Worm (Caenorhabditis elegans) whole organism, young adult: Measurements from ENCODE around the gene trpp-9.

Experiments used
- C17E4.6 ChIP-seq: fragments of 200-800 bp; sonication (Bioruptor generic); IDR thresholded peaks from 2 replicates; pipeline ENCODE4 v1.3.6; 2022; ENCODE audit warnings: missing genetic modification reagents, missing genetic modification characterization, missing compliant biosample characterization
- D2030.7 ChIP-seq: fragments of 200-800 bp; sonication (Bioruptor generic); IDR thresholded peaks from 2 replicates; pipeline ENCODE4 v1.3.6; 2022; ENCODE audit warnings: missing genetic modification reagents, missing genetic modification characterization, missing compliant biosample characterization
- F10E7.11 ChIP-seq: sonication (generic microtip); optimal IDR thresholded peaks from 2 replicates; lab custom pipeline; 2017; ENCODE audit warnings: mild to moderate bottlenecking, missing genetic modification characterization, moderate library complexity, missing compliant biosample characterization
- F33H1.4 ChIP-seq: fragments of 200-800 bp; sonication (Bioruptor generic); IDR thresholded peaks from 2 replicates; pipeline ENCODE4 v1.3.6; 2022; ENCODE audit warnings: missing genetic modification reagents, missing genetic modification characterization, missing compliant biosample characterization
- F49E8.2 ChIP-seq: sonication (generic microtip); optimal IDR thresholded peaks from 3 replicates; lab custom pipeline; 2017; ENCODE audit warnings: missing genetic modification characterization, mild to moderate bottlenecking, missing compliant biosample characterization, antibody characterized with exemption, moderate library complexity; ENCODE audit not compliant: insufficient read depth
- F57C9.4 ChIP-seq: sonication (generic microtip); optimal IDR thresholded peaks from 2 replicates; lab custom pipeline; 2017; ENCODE audit warnings: mild to moderate bottlenecking, missing genetic modification characterization, missing compliant biosample characterization
- Y53F4B.3 ChIP-seq: fragments of 200-800 bp; sonication (Bioruptor generic); IDR thresholded peaks from 2 replicates; pipeline ENCODE4 v1.3.6; 2022; ENCODE audit warnings: missing genetic modification reagents, missing genetic modification characterization, missing compliant biosample characterization
- Y56A3A.18 ChIP-seq: fragments of 200-800 bp; sonication (Bioruptor generic); IDR thresholded peaks from 2 replicates; pipeline ENCODE4 v1.3.6; 2022; ENCODE audit warnings: missing genetic modification reagents, missing genetic modification characterization, missing compliant biosample characterization
- Y67H2A.10 ChIP-seq: fragments of 200-800 bp; sonication (Bioruptor generic); conservative IDR thresholded peaks from 2 replicates; pipeline ENCODE4 v1.3.6; 2022; ENCODE audit warnings: missing genetic modification reagents, missing genetic modification characterization, missing compliant biosample characterization
- Y95B8A.8 ChIP-seq: fragments of 200-800 bp; sonication (Bioruptor generic); IDR thresholded peaks from 2 replicates; pipeline ENCODE4 v1.3.6; 2022; ENCODE audit warnings: missing genetic modification reagents, missing genetic modification characterization, missing compliant biosample characterization
- ZK185.1 ChIP-seq: sonication (generic microtip); optimal IDR thresholded peaks from 2 replicates; lab custom pipeline; 2016; ENCODE audit warnings: mild to moderate bottlenecking, missing genetic modification characterization, missing compliant biosample characterization; ENCODE audit not compliant: poor library complexity, severe bottlenecking
- akir-1 ChIP-seq: fragments of 200-800 bp; sonication (Bioruptor generic); optimal IDR thresholded peaks from 2 replicates; lab custom pipeline; 2018; ENCODE audit warnings: mild to moderate bottlenecking, missing genetic modification characterization, moderate library complexity, missing compliant biosample characterization
- aptf-2 ChIP-seq: fragments of 200-800 bp; sonication (Bioruptor generic); conservative IDR thresholded peaks from 2 replicates; pipeline ENCODE4 v1.3.6; 2022; ENCODE audit warnings: missing genetic modification reagents, missing genetic modification characterization, missing compliant biosample characterization
- attf-5 ChIP-seq: fragments of 200-800 bp; sonication (Bioruptor generic); optimal IDR thresholded peaks from 2 replicates; lab custom pipeline; 2018; ENCODE audit warnings: mild to moderate bottlenecking, missing genetic modification characterization, missing compliant biosample characterization
- bed-2 ChIP-seq: fragments of 200-800 bp; sonication (Bioruptor generic); IDR thresholded peaks from 2 replicates; pipeline ENCODE4 v1.3.6; 2022; ENCODE audit warnings: missing genetic modification reagents, missing genetic modification characterization, missing compliant biosample characterization
- cebp-2 ChIP-seq: fragments of 200-800 bp; sonication (Bioruptor generic); IDR thresholded peaks from 2 replicates; pipeline ENCODE4 v1.3.6; 2022; ENCODE audit warnings: missing genetic modification characterization, missing compliant biosample characterization
- ceh-40 ChIP-seq: fragments of 200-800 bp; sonication (Bioruptor generic); IDR thresholded peaks from 2 replicates; pipeline ENCODE4 v1.3.6; 2022; ENCODE audit warnings: missing genetic modification characterization, missing compliant biosample characterization
- ceh-91 ChIP-seq: fragments of 200-800 bp; sonication (Bioruptor generic); IDR thresholded peaks from 2 replicates; pipeline ENCODE4 v1.3.6; 2022; ENCODE audit warnings: missing genetic modification reagents, missing genetic modification characterization, missing compliant biosample characterization
- chd-7 ChIP-seq: sonication (generic microtip); optimal IDR thresholded peaks from 2 replicates; lab custom pipeline; 2016; ENCODE audit warnings: mild to moderate bottlenecking, missing genetic modification characterization, moderate library complexity, missing compliant biosample characterization
- die-1 ChIP-seq: sonication (generic microtip); optimal IDR thresholded peaks from 2 replicates; lab custom pipeline; 2016; ENCODE audit warnings: missing genotype, mild to moderate bottlenecking, missing genetic modification characterization, missing compliant biosample characterization
- dpff-1 ChIP-seq: sonication (generic microtip); optimal IDR thresholded peaks from 2 replicates; lab custom pipeline; 2017; ENCODE audit warnings: mild to moderate bottlenecking, missing genetic modification characterization, missing compliant biosample characterization
- dpl-1 ChIP-seq: fragments of 150-350 bp; optimal IDR thresholded peaks from 2 replicates; lab custom pipeline; 2014; ENCODE audit warnings: missing biosample characterization, missing genetic modification reagents, missing genetic modification characterization
- ekl-4 ChIP-seq: fragments of 200-800 bp; sonication (Bioruptor generic); IDR thresholded peaks from 2 replicates; pipeline ENCODE4 v1.3.6; 2022; ENCODE audit warnings: missing genetic modification reagents, missing genetic modification characterization, missing compliant biosample characterization
- gei-17 ChIP-seq: fragments of 200-800 bp; sonication (Bioruptor generic); optimal IDR thresholded peaks from 2 replicates; lab custom pipeline; 2018; ENCODE audit warnings: mild to moderate bottlenecking, missing genetic modification characterization, missing compliant biosample characterization
- hlh-12 ChIP-seq: sonication (generic microtip); optimal IDR thresholded peaks from 2 replicates; lab custom pipeline; 2016; ENCODE audit warnings: missing genetic modification characterization, missing compliant biosample characterization
- hmg-20 ChIP-seq: fragments of 200-800 bp; sonication (Bioruptor generic); IDR thresholded peaks from 2 replicates; pipeline ENCODE4 v1.3.6; 2022; ENCODE audit warnings: missing genetic modification reagents, missing genetic modification characterization, missing compliant biosample characterization
- lsl-1 ChIP-seq: fragments of 200-800 bp; sonication (Bioruptor generic); optimal IDR thresholded peaks from 2 replicates; lab custom pipeline; 2018; ENCODE audit warnings: mild to moderate bottlenecking, missing genetic modification characterization, moderate library complexity, missing compliant biosample characterization
- madf-10 ChIP-seq: sonication (generic microtip); optimal IDR thresholded peaks from 2 replicates; lab custom pipeline; 2016; ENCODE audit warnings: mild to moderate bottlenecking, missing genetic modification characterization, missing compliant biosample characterization
- nfya-1 ChIP-seq: sonication (generic microtip); optimal IDR thresholded peaks from 2 replicates; lab custom pipeline; 2017; ENCODE audit warnings: antibody characterized with exemption, missing compliant biosample characterization, missing genetic modification characterization, borderline replicate concordance; ENCODE audit not compliant: insufficient read depth
- nfya-2 ChIP-seq: fragments of 200-800 bp; sonication (Bioruptor generic); IDR thresholded peaks from 2 replicates; pipeline ENCODE4 v1.3.6; 2022; ENCODE audit warnings: missing genetic modification reagents, missing genetic modification characterization, missing compliant biosample characterization
- nhr-120 ChIP-seq: fragments of 200-800 bp; sonication (Bioruptor generic); IDR thresholded peaks from 2 replicates; pipeline ENCODE4 v1.3.6; 2022; ENCODE audit warnings: missing genetic modification characterization, missing compliant biosample characterization
- rcor-1 ChIP-seq: fragments of 200-800 bp; sonication (Bioruptor generic); IDR thresholded peaks from 2 replicates; pipeline ENCODE4 v1.3.6; 2022; ENCODE audit warnings: missing genetic modification reagents, missing genetic modification characterization, missing compliant biosample characterization
- rec-8 ChIP-seq, 2 experiments: sonication (generic microtip); optimal IDR thresholded peaks; 2 replicates each; lab custom pipeline; 2016; ENCODE audit warnings: mild to moderate bottlenecking in 2 of 2, missing genetic modification characterization in 2 of 2, missing genetic modification reagents in 2 of 2, missing genotype in 2 of 2, missing biosample characterization in 1 of 2, missing compliant biosample characterization in 1 of 2, moderate library complexity in 1 of 2
- rpc-1 ChIP-seq, 2 experiments: fragments of 150-350 bp in 1 of 2; sonication (generic microtip) in 1 of 2; optimal IDR thresholded peaks; 2 replicates each; lab custom pipeline; 2014 to 2018; ENCODE audit warnings: missing biosample characterization in 1 of 2, missing genetic modification characterization in 1 of 2, missing genetic modification reagents in 1 of 2, missing genotype in 1 of 2
- snpc-1.1 ChIP-seq: sonication (generic microtip); optimal IDR thresholded peaks from 2 replicates; lab custom pipeline; 2017; ENCODE audit warnings: missing genetic modification characterization, mild to moderate bottlenecking, missing compliant biosample characterization, antibody characterized with exemption, moderate library complexity, missing genotype, missing genetic modification reagents; ENCODE audit not compliant: insufficient read depth
- somi-1 ChIP-seq: fragments of 200-800 bp; sonication (Bioruptor generic); optimal IDR thresholded peaks from 2 replicates; lab custom pipeline; 2018; ENCODE audit warnings: mild to moderate bottlenecking, missing genetic modification characterization, missing compliant biosample characterization
- sptf-2 ChIP-seq: fragments of 200-800 bp; sonication (Bioruptor generic); optimal IDR thresholded peaks from 2 replicates; lab custom pipeline; 2018; ENCODE audit warnings: mild to moderate bottlenecking, missing genetic modification characterization, missing compliant biosample characterization
- unc-62 ChIP-seq: fragments of 150-350 bp; optimal IDR thresholded peaks from 2 replicates; lab custom pipeline; 2014; ENCODE audit warnings: missing biosample characterization, missing genetic modification reagents, missing genetic modification characterization
- ztf-18 ChIP-seq: sonication (generic microtip); optimal IDR thresholded peaks from 2 replicates; lab custom pipeline; 2016; ENCODE audit warnings: missing genotype, mild to moderate bottlenecking, missing genetic modification characterization, missing compliant biosample characterization
- ztf-22 ChIP-seq: fragments of 200-800 bp; sonication (Bioruptor generic); optimal IDR thresholded peaks from 2 replicates; lab custom pipeline; 2018; ENCODE audit warnings: mild to moderate bottlenecking, missing genetic modification characterization, moderate library complexity, missing compliant biosample characterization
- ztf-25 ChIP-seq: fragments of 200-800 bp; sonication (Bioruptor generic); IDR thresholded peaks from 2 replicates; pipeline ENCODE4 v1.3.6; 2022; ENCODE audit warnings: missing genetic modification reagents, missing genetic modification characterization, missing compliant biosample characterization
- ztf-26 ChIP-seq: sonication (generic microtip); optimal IDR thresholded peaks from 2 replicates; lab custom pipeline; 2017; ENCODE audit warnings: missing genetic modification characterization, missing compliant biosample characterization

trpp-9 gene

DNA sequence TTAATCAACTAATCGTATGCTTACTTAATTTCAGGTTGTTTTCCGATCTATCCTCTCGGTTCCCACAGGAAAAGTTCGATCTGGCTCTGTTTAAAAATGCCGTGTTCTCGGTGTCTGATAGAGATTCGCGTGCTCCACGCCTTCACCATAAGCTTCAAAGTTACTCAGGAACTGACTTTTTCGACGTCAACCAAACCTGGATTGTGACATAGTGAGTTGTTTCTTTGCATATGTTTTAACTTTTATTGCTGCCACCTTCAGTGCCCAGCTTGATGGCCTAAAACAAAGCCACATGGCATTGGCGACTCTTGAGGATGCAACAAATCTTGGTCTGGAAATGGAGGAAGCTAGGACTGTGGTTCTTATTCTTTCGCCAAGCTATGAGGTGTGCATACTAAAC lies 22.2 kb downstream of the trpp-9 start:
- TF ChIP-seq hlh-12 (tag; lab: Kevin White, UChicago) (no peak), sptf-2 (no peak), akir-1 (GFP tag; lab: Kevin White, UChicago) (no peak), Y53F4B.3 (no peak), nhr-120 (GFP tag; lab: Robert Waterston, UW) (no peak), ztf-26 (tag; lab: Kevin White, UChicago) (no peak), F33H1.4 (GFP tag; lab: Robert Waterston, UW) (no peak), ceh-40 (GFP tag; lab: Robert Waterston, UW) (no peak), aptf-2 (no peak), rcor-1 (GFP tag; lab: Robert Waterston, UW) (no peak), madf-10 (tag; lab: Kevin White, UChicago) (no peak), nfya-2 (GFP tag; lab: Robert Waterston, UW) (no peak), D2030.7 (GFP tag; lab: Robert Waterston, UW) (no peak)

- TF ChIP-seq ztf-22 (GFP tag; lab: Kevin White, UChicago) = no peak
- TF ChIP-seq dpl-1 (GFP tag; lab: Kevin White, UChicago) = no peak
- no peak for TF ChIP-seq C17E4.6
- TF ChIP-seq somi-1 (GFP tag; lab: Kevin White, UChicago) = no peak
- no peak for TF ChIP-seq bed-2 (GFP tag; lab: Robert Waterston, UW)
- TF ChIP-seq, all 124 proteins: peak for 0
Observed at ce11 chrX:11590545-11590944, 26.8 kb downstream of the trpp-9 start.

DNA sequence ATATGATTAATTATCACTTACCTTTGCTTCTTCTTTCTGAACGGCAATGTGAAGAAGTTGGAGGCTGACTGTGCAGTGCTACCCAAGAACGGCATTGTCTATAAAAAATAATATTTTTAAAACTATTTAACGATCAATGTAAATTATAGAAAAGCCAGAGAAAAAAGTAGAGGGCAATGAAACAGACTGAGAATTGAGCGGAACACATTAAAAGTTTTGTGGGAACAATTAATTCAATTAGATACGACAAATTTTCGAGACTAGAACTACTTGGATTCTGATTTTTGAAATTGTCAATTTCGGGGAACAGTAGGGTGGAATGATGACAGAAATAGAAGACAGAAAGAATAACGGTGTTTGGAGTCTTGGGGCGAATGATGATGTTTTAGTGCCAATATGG lies 27.9 kb downstream of the trpp-9 start, which contains the start of gene F52D10.2:
F52D10.2 (minus strand) TSS at position 101 of the 400 bp plus-strand sequence.
- TF ChIP-seq F10E7.11 (tag; lab: Kevin White, UChicago) (no peak), rpc-1 (optimal IDR thresholded peaks at IDR 0.05; lab: Kevin White, UChicago) (no peak), rpc-1 (tag; optimal IDR thresholded peaks at IDR 0.05; lab: Kevin White, UChicago) (no peak), F57C9.4 (no peak), ZK185.1 (tag; lab: Kevin White, UChicago) (no peak), ztf-18 (tag; lab: Kevin White, UChicago) (no peak)

DNA sequence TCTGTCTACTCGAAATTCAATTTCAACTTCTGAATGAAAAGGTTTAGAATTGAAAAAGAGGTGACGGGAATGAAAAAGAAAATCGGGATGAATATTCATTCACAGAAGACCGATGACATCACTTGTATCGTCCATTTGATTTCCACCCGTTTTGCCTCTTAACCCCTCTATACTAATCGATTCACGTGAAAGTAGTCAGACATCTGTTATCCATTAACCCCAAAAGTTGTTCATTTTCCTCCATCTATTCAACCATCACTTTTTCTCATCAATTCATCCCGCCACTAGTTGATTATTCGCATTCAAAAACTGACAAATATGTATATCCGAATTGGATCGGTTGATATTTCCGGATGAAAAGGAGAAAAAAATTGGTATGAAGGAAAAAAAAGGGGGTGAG lies 28.8 kb downstream of the trpp-9 start:
- TF ChIP-seq Y56A3A.18 (GFP tag; lab: Robert Waterston, UW) (no peak), attf-5 (GFP tag; lab: Kevin White, UChicago) (no peak), ekl-4 (GFP tag; lab: Robert Waterston, UW) (no peak)

DNA sequence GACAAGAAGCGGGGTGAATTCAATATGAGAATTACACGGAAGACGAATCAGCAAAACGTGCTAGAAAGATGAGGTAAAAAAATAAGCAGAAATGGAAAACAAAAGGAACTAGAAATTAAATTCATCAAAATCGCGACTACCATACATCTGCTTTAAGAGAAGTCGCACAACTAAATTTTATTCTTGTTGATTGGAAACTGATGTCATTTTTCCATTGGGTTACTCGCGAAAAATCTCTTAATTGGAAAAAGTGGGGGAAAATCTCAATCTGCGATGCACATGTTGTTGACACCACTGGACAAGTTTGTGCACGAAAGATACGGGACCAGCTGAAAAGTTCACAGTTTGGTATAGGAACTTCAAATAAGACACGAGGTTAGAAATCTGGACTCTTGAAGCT lies 33.2 kb downstream of the trpp-9 start:
- no peak for TF ChIP-seq chd-7 (tag; lab: Kevin White, UChicago)
- TF ChIP-seq Y95B8A.8 (GFP tag; lab: Robert Waterston, UW) = no peak
- TF ChIP-seq dpff-1 (tag; lab: Kevin White, UChicago) = no peak
- no peak for TF ChIP-seq gei-17 (GFP tag; lab: Kevin White, UChicago)
- no peak for TF ChIP-seq die-1 (tag; lab: Kevin White, UChicago)
- TF ChIP-seq cebp-2 (GFP tag; lab: Robert Waterston, UW) = no peak
- TF ChIP-seq ceh-91 = no peak
- no peak for TF ChIP-seq Y67H2A.10
- TF ChIP-seq hmg-20 (GFP tag; lab: Robert Waterston, UW) = no peak
- no peak for TF ChIP-seq ztf-25 (GFP tag; lab: Robert Waterston, UW)
- TF ChIP-seq unc-62 (GFP tag; lab: Kevin White, UChicago) = no peak
- TF ChIP-seq nfya-1 (tag; lab: Kevin White, UChicago) = no peak
- no peak for TF ChIP-seq aptf-2
- no peak for TF ChIP-seq rec-8 (tag; optimal IDR thresholded peaks at IDR 0.05; lab: Kevin White, UChicago)
- TF ChIP-seq lsl-1 (GFP tag; lab: Kevin White, UChicago) = no peak
- TF ChIP-seq F49E8.2 = no peak
- TF ChIP-seq attf-5 (GFP tag; lab: Kevin White, UChicago) = no peak
- no peak for TF ChIP-seq snpc-1.1 (tag; lab: Kevin White, UChicago)
